Worm (Caenorhabditis elegans) whole organism, midembryonic: Measurements from ENCODE around the gene fox-1.

Experiments
- T22C8.4 ChIP-seq: fragments of 200-800 bp; sonication (Bioruptor generic); IDR thresholded peaks from 2 replicates; pipeline ENCODE4 v1.3.6; 2022; ENCODE audit warnings: missing genetic modification characterization, missing compliant biosample characterization
- klf-2 ChIP-seq: fragments of 200-800 bp; sonication (Bioruptor generic); conservative IDR thresholded peaks from 2 replicates; pipeline ENCODE4 v1.3.6; 2022; ENCODE audit warnings: missing genetic modification reagents, missing genetic modification characterization, missing compliant biosample characterization

DNA sequence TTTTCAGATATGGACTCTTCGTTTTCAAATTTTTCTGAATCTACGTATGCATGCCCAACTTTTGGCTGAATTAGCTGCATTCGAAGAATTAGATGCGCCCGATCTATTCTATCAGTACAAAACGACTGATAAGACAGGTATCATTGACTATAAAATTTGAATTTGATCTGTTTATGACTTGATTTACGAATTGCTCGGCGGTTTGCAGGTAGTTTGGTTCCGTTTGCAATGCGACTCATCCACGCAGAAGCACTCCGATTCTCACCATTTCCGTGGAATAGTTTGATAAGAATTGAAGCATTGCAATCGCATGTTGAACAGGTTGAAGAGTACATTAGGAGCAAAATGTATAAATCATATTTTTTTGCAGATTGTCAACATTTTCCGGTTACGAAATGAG lies 48.7 kb downstream of the fox-1 start:
- TF ChIP-seq klf-2 (GFP tag; lab: Robert Waterston, UW) (no peak), T22C8.4 (no peak)
